Worm (Caenorhabditis elegans) whole organism, L1 larva: ENCODE results near the gene C25A8.5.
A peak's percentile ranks its signal among the peaks of the same experiment; 100 is the strongest.

ENCODE experiments used
- C16A3.4 ChIP-seq: fragments of 150-350 bp; optimal IDR thresholded peaks from 2 replicates; lab custom pipeline; 2014; ENCODE audit warnings: missing biosample characterization, missing genetic modification characterization
- F16B12.6 ChIP-seq: fragments of 150-350 bp; optimal IDR thresholded peaks from 2 replicates; lab custom pipeline; 2014; ENCODE audit warnings: missing biosample characterization, missing genetic modification characterization
- blmp-1 ChIP-seq: fragments of 150-350 bp; optimal IDR thresholded peaks from 2 replicates; lab custom pipeline; 2014; ENCODE audit warnings: missing biosample characterization, missing genetic modification characterization
- ces-1 ChIP-seq: fragments of 150-350 bp; optimal IDR thresholded peaks from 2 replicates; lab custom pipeline; 2014; ENCODE audit warnings: missing biosample characterization, missing genetic modification reagents, missing genetic modification characterization
- efl-3 ChIP-seq: fragments of 200-800 bp; sonication (Bioruptor generic); optimal IDR thresholded peaks from 2 replicates; lab custom pipeline; 2018; ENCODE audit warnings: mild to moderate bottlenecking, missing genetic modification characterization, missing compliant biosample characterization
- elt-2 ChIP-seq: sonication (generic microtip); optimal IDR thresholded peaks from 2 replicates; lab custom pipeline; 2016; ENCODE audit warnings: missing genetic modification characterization, mild to moderate bottlenecking, inconsistent platforms, missing compliant biosample characterization, missing genetic modification reagents
- fkh-10 ChIP-seq: sonication (generic microtip); optimal IDR thresholded peaks from 2 replicates; lab custom pipeline; 2017; ENCODE audit warnings: missing biosample characterization, missing genetic modification reagents, missing genetic modification characterization
- fkh-8 ChIP-seq: sonication (generic microtip); optimal IDR thresholded peaks from 2 replicates; lab custom pipeline; 2016; ENCODE audit warnings: mild to moderate bottlenecking, missing genetic modification characterization, missing compliant biosample characterization
- grh-1 ChIP-seq: fragments of 200-800 bp; sonication (Bioruptor generic); IDR thresholded peaks from 2 replicates; pipeline ENCODE4 v1.3.6; 2022; ENCODE audit warnings: missing genetic modification reagents, missing genetic modification characterization, missing compliant biosample characterization
- hlh-17 ChIP-seq: fragments of 200-800 bp; sonication (Bioruptor generic); optimal IDR thresholded peaks from 2 replicates; lab custom pipeline; 2018; ENCODE audit warnings: missing genetic modification characterization, mild to moderate bottlenecking, missing compliant biosample characterization, moderate library complexity, borderline replicate concordance
- hpl-2 ChIP-seq: fragments of 150-350 bp; optimal IDR thresholded peaks from 2 replicates; lab custom pipeline; 2014; ENCODE audit warnings: missing biosample characterization, missing genetic modification reagents, missing genetic modification characterization
- irx-1 ChIP-seq: sonication (generic microtip); optimal IDR thresholded peaks from 2 replicates; lab custom pipeline; 2016; ENCODE audit warnings: missing genetic modification characterization, missing compliant biosample characterization
- lin-13 ChIP-seq: fragments of 150-350 bp; optimal IDR thresholded peaks from 2 replicates; lab custom pipeline; 2014; ENCODE audit warnings: missing biosample characterization, missing genetic modification reagents, missing genetic modification characterization
- lin-15B ChIP-seq: fragments of 150-350 bp; sonication (generic microtip); optimal IDR thresholded peaks from 3 replicates; lab custom pipeline; 2014; ENCODE audit warnings: missing biosample characterization, missing genetic modification characterization
- mdl-1 ChIP-seq, 2 experiments: fragments of 150-350 bp; optimal IDR thresholded peaks; 2 replicates each; lab custom pipeline; 2014 to 2017; ENCODE audit warnings: missing biosample characterization in 2 of 2, missing genetic modification characterization in 2 of 2, inconsistent platforms in 1 of 2
- mep-1 ChIP-seq: fragments of 150-350 bp; optimal IDR thresholded peaks from 2 replicates; lab custom pipeline; 2014; ENCODE audit warnings: missing biosample characterization, missing genetic modification characterization
- nhr-19 ChIP-seq: fragments of 200-800 bp; sonication (Bioruptor generic); conservative IDR thresholded peaks from 2 replicates; pipeline ENCODE4 v1.3.6; 2022; ENCODE audit warnings: missing genetic modification characterization, missing compliant biosample characterization
- nhr-20 ChIP-seq: sonication (generic microtip); optimal IDR thresholded peaks from 2 replicates; lab custom pipeline; 2016; ENCODE audit warnings: mild to moderate bottlenecking, missing genetic modification characterization, missing compliant biosample characterization
- nhr-237 ChIP-seq: fragments of 150-350 bp; optimal IDR thresholded peaks from 2 replicates; lab custom pipeline; 2014; ENCODE audit warnings: missing biosample characterization, missing genetic modification characterization
- nhr-47 ChIP-seq: sonication (generic microtip); optimal IDR thresholded peaks from 2 replicates; lab custom pipeline; 2016; ENCODE audit warnings: mild to moderate bottlenecking, missing genetic modification characterization, moderate library complexity, missing compliant biosample characterization
- nhr-71 ChIP-seq: sonication (generic microtip); optimal IDR thresholded peaks from 2 replicates; lab custom pipeline; 2016; ENCODE audit warnings: mild to moderate bottlenecking, missing genetic modification characterization, moderate library complexity, missing compliant biosample characterization
- nhr-77 ChIP-seq: fragments of 150-350 bp; optimal IDR thresholded peaks from 2 replicates; lab custom pipeline; 2014; ENCODE audit warnings: missing biosample characterization, missing genetic modification characterization
- pqm-1 ChIP-seq: sonication (generic microtip); optimal IDR thresholded peaks from 3 replicates; lab custom pipeline; 2017; ENCODE audit warnings: missing biosample characterization, missing genetic modification characterization
- snpc-4 ChIP-seq: fragments of 150-350 bp; optimal IDR thresholded peaks from 2 replicates; lab custom pipeline; 2014; ENCODE audit warnings: missing biosample characterization, missing genetic modification characterization
- snu-23 ChIP-seq: sonication (generic microtip); optimal IDR thresholded peaks from 2 replicates; lab custom pipeline; 2016; ENCODE audit warnings: missing genetic modification characterization, missing compliant biosample characterization
- sox-4 ChIP-seq: sonication (generic microtip); optimal IDR thresholded peaks from 2 replicates; lab custom pipeline; 2016; ENCODE audit warnings: missing genetic modification characterization, missing compliant biosample characterization
- sptf-1 ChIP-seq: fragments of 150-350 bp; optimal IDR thresholded peaks from 2 replicates; lab custom pipeline; 2014; ENCODE audit warnings: missing biosample characterization, missing genetic modification characterization
- sup-37 ChIP-seq: fragments of 200-800 bp; sonication (Bioruptor generic); optimal IDR thresholded peaks from 2 replicates; lab custom pipeline; 2018; ENCODE audit warnings: mild to moderate bottlenecking, missing genetic modification characterization, missing compliant biosample characterization
- swsn-7 ChIP-seq: sonication (generic microtip); optimal IDR thresholded peaks from 2 replicates; lab custom pipeline; 2016; ENCODE audit warnings: missing genetic modification characterization, missing compliant biosample characterization
- tbx-2 ChIP-seq: sonication (generic microtip); optimal IDR thresholded peaks from 2 replicates; lab custom pipeline; 2016; ENCODE audit warnings: missing genetic modification characterization, missing compliant biosample characterization
- unc-130 ChIP-seq: fragments of 150-350 bp; optimal IDR thresholded peaks from 2 replicates; lab custom pipeline; 2017; ENCODE audit warnings: missing biosample characterization, missing genetic modification characterization, inconsistent platforms
- unc-62 ChIP-seq: fragments of 150-350 bp; optimal IDR thresholded peaks from 2 replicates; lab custom pipeline; 2014; ENCODE audit warnings: missing biosample characterization, missing genetic modification reagents, missing genetic modification characterization
- unc-98 ChIP-seq: fragments of 200-800 bp; sonication (Bioruptor generic); IDR thresholded peaks from 2 replicates; pipeline ENCODE4 v1.3.6; 2022; ENCODE audit warnings: missing genetic modification characterization, missing compliant biosample characterization
- xbp-1 ChIP-seq: sonication (generic microtip); optimal IDR thresholded peaks from 2 replicates; lab custom pipeline; 2016; ENCODE audit warnings: missing genetic modification characterization, missing compliant biosample characterization
- zag-1 ChIP-seq: fragments of 150-350 bp; optimal IDR thresholded peaks from 2 replicates; lab custom pipeline; 2014; ENCODE audit warnings: missing biosample characterization, missing genetic modification characterization
- zip-4 ChIP-seq: fragments of 200-800 bp; sonication (Bioruptor generic); optimal IDR thresholded peaks from 2 replicates; lab custom pipeline; 2018; ENCODE audit warnings: mild to moderate bottlenecking, missing genetic modification characterization, moderate library complexity, missing compliant biosample characterization

Gene C25A8.5

DNA sequence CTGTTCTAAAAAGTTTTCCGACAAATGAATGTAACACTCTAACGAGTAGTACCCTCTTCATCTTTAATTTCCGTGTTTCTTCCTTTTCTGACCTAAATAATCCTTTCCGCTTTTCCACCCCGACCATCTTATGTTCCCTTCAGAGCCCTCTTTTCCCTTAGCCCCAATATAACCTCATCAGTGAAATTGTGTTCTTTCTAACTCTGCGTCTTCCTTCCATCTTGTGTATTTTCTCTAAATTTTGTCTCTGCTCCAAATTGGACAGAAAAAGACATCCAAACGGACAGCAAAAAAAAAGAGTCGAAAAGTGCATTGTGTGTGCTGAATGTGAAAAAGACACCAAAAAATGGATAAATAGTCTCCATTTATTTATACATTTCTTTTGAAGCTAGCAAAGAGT, 39.8 kb upstream of the C25A8.5 start (continued):
- TF ChIP-seq irx-1 (tag; lab: Kevin White, UChicago) (no peak), hpl-2 (no peak), mep-1 (tag; lab: Kevin White, UChicago) (no peak), nhr-19 (GFP tag; lab: Robert Waterston, UW) (no peak), snpc-4 (tag; lab: Kevin White, UChicago) (no peak), efl-3 (GFP tag; lab: Kevin White, UChicago) (no peak), fkh-10 (GFP tag; lab: Kevin White, UChicago) (peak; percentile 29), sox-4 (tag; lab: Kevin White, UChicago) (no peak), xbp-1 (tag; lab: Kevin White, UChicago) (no peak), elt-2 (tag; lab: Kevin White, UChicago) (no peak), zag-1 (tag; lab: Kevin White, UChicago) (peak; percentile 37), nhr-77 (no peak), nhr-47 (tag; lab: Kevin White, UChicago) (no peak)

DNA sequence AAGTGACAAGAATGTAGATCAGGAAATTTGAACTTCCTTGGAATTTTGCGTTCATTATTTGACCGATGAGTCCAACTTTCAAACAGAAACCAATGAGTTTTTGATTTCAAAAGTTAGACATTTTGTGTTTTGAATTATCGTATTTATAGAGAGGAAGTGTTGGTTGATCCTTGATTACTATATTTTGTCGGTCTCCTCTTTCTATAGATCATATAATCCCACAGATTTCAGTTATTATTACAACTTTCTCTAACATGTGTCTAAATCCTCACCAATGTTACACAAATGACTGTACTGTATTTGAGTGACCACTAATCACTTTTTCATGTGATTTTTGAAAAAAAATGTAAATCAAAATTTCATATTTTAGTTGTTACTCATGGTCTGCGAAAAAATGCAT, 34.8 kb upstream of the C25A8.5 start, which contains the start of gene B0478.3:
TSS of gene B0478.3 (minus strand) at position 101 of the 400 bp plus-strand sequence.
- TF ChIP-seq unc-130 (tag; lab: Kevin White, UChicago) (no peak), F16B12.6 (no peak), lin-15B (no peak), zip-4 (GFP tag; lab: Kevin White, UChicago) (no peak), mdl-1 (tag; optimal IDR thresholded peaks at IDR 0.05; lab: Kevin White, UChicago) (no peak), unc-98 (GFP tag; lab: Robert Waterston, UW) (no peak), lin-13 (GFP tag; lab: Kevin White, UChicago) (no peak), unc-62 (no peak), swsn-7 (tag; lab: Kevin White, UChicago) (no peak)

DNA sequence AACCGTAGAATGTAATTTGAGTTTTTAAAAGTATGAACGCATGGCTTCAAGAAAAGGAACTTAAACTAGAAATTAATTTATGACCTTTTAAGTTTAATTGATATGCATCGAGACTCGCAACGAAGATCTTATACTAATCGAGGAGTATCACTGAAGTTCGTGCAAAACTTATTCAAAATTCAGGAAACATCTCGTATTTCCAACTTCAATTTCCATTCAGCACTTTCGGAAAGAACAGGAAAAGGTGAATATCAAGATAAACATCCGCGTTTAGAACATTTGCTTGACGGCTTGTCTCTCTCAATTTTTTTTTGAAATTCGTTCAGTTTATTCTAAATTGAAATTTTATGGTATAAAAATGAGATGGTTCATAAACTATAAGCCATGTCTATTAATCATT, 34.1 kb upstream of the C25A8.5 start, which contains the start of gene ZK381.2:
TSS of gene ZK381.2 (plus strand) at position 301 of the 400 bp plus-strand sequence.
- TF ChIP-seq nhr-19 (GFP tag; lab: Robert Waterston, UW), result no peak

DNA sequence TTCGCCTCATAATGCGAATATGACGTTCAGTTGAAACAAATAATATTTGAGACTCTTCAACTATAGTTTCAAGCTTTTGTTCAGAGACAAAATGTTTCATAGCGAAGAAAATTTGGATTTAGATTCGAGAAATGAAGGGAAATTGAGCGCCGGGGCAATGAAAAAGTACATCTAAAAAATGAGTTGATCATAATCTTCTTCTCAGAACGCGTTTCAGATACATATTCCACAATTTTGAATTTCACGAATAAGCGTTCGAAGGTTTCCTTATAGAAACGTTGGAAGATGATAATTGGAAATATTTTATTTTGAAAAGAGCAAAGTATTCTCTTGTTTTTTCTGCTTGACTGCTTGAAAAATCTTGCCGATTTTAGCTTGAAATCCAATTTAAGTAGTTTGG, 29.0 kb upstream of the C25A8.5 start, which contains the start of gene ZK381.8:
TSS of gene ZK381.8 (minus strand) at position 101 of the 400 bp plus-strand sequence.
- no peak for TF ChIP-seq nhr-71 (tag; lab: Kevin White, UChicago)
- no peak for TF ChIP-seq sptf-1 (tag; lab: Kevin White, UChicago)
- no peak for TF ChIP-seq ces-1 (GFP tag; lab: Kevin White, UChicago)
- no peak for TF ChIP-seq sup-37 (GFP tag; lab: Kevin White, UChicago)
- no peak for TF ChIP-seq nhr-20
- no peak for TF ChIP-seq zip-4 (GFP tag; lab: Kevin White, UChicago)
- no peak for TF ChIP-seq fkh-8 (tag; lab: Kevin White, UChicago)
- TF ChIP-seq nhr-237 (tag; lab: Kevin White, UChicago), result no peak
- TF ChIP-seq hlh-17, result no peak
- TF ChIP-seq pqm-1 (tag; lab: Kevin White, UChicago), result no peak
- no peak for TF ChIP-seq tbx-2 (tag; lab: Kevin White, UChicago)
- no peak for TF ChIP-seq C16A3.4 (tag; lab: Kevin White, UChicago)
- TF ChIP-seq snu-23 (GFP tag; lab: Kevin White, UChicago), result no peak
- no peak for TF ChIP-seq blmp-1 (tag; lab: Kevin White, UChicago)
- no peak for TF ChIP-seq snpc-4 (tag; lab: Kevin White, UChicago)
- no peak for TF ChIP-seq nhr-47 (tag; lab: Kevin White, UChicago)
- TF ChIP-seq xbp-1 (tag; lab: Kevin White, UChicago), result no peak
- TF ChIP-seq efl-3 (GFP tag; lab: Kevin White, UChicago), result no peak
- no peak for TF ChIP-seq grh-1 (GFP tag; lab: Robert Waterston, UW)
- TF ChIP-seq, all 84 proteins: peak for 0
